Worm (Caenorhabditis elegans) whole organism, midembryonic: ENCODE results near the gene fbxb-26.

Source experiments
- flt-1 ChIP-seq: fragments of 200-800 bp; sonication (Bioruptor generic); IDR thresholded peaks from 2 replicates; pipeline ENCODE4 v1.3.6; 2022; ENCODE audit warnings: missing genetic modification characterization, missing compliant biosample characterization
- ztf-29 ChIP-seq: fragments of 200-800 bp; sonication (Bioruptor generic); IDR thresholded peaks from 2 replicates; pipeline ENCODE4 v1.3.6; 2022; ENCODE audit warnings: missing genetic modification reagents, missing genetic modification characterization, missing compliant biosample characterization

DNA sequence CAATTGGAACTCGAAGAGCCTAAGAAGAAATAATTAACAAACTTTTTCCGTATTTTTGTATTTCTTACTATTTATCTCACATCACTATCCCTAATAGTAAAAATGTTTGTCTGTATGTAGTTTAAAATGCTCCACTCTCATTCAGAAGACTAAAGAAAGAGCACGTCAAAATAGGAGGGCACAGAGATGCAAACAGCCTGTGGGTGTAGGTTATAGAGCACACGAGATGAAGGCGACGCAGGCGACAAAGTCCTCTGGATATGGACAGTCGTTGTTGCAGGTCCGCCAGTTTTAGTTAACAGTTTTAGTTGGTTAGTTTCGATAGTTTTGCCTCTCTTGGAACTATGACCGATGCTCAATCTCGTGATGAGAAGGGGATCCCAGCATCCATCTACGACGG is 49.6 kb downstream of the fbxb-26 start, which contains the start of gene ceh-82:
- no peak for TF ChIP-seq flt-1 (GFP tag; lab: Robert Waterston, UW)
- no peak for TF ChIP-seq ztf-29 (GFP tag; lab: Robert Waterston, UW)
